Fruit fly (Drosophila melanogaster) whole organism, embryonic: ENCODE measurements around the gene prt.

Experiments
- Atf6 ChIP-seq: fragments of 200-800 bp; sonication (Bioruptor generic); IDR thresholded peaks from 2 replicates; pipeline ENCODE4 v1.3.6; 2022; ENCODE audit warnings: missing biosample characterization, missing genetic modification characterization
- B-H1 ChIP-seq: fragments of 200-800 bp; sonication (Bioruptor generic); IDR thresholded peaks from 3 replicates; pipeline ENCODE4 v1.3.6; 2022; ENCODE audit warnings: missing biosample characterization, missing genetic modification characterization
- CG10267 ChIP-seq: fragments of 200-800 bp; sonication (Bioruptor generic); optimal IDR thresholded peaks from 2 replicates; lab custom pipeline; 2018; ENCODE audit warnings: missing biosample characterization, mild to moderate bottlenecking, missing genetic modification characterization, moderate library complexity
- CG10431 ChIP-seq: fragments of 200-800 bp; sonication (Bioruptor generic); optimal IDR thresholded peaks from 3 replicates; lab custom pipeline; 2018; ENCODE audit warnings: missing biosample characterization, mild to moderate bottlenecking, missing genetic modification characterization
- CG11093 ChIP-seq: fragments of 200-800 bp; sonication (Bioruptor generic); IDR thresholded peaks from 3 replicates; pipeline ENCODE4 v1.3.6; 2022; ENCODE audit warnings: missing biosample characterization, missing genetic modification characterization
- CG11247 ChIP-seq: fragments of 200-800 bp; sonication (Bioruptor generic); IDR thresholded peaks from 2 replicates; pipeline ENCODE4 v1.3.6; 2022; ENCODE audit warnings: missing biosample characterization, missing genetic modification characterization
- CG11560 ChIP-seq: fragments of 200-800 bp; sonication (Bioruptor generic); IDR thresholded peaks from 3 replicates; pipeline ENCODE4 v1.3.6; 2022; ENCODE audit warnings: missing biosample characterization, missing genetic modification characterization
- CG11723 ChIP-seq: fragments of 200-800 bp; sonication (Bioruptor generic); optimal IDR thresholded peaks from 2 replicates; lab custom pipeline; 2017; ENCODE audit warnings: missing biosample characterization, mild to moderate bottlenecking, missing genetic modification characterization
- CG1233 ChIP-seq: fragments of 200-800 bp; sonication (Bioruptor generic); optimal IDR thresholded peaks from 4 replicates; lab custom pipeline; 2018; ENCODE audit warnings: missing biosample characterization, mild to moderate bottlenecking, missing genetic modification characterization
- CG15514 ChIP-seq: fragments of 200-800 bp; sonication (Bioruptor generic); optimal IDR thresholded peaks from 3 replicates; lab custom pipeline; 2017; ENCODE audit warnings: missing biosample characterization, missing genetic modification characterization, mild to moderate bottlenecking, moderate library complexity, missing genetic modification reagents
- CG1602 ChIP-seq: fragments of 200-800 bp; sonication (Bioruptor generic); optimal IDR thresholded peaks from 3 replicates; lab custom pipeline; 2016; ENCODE audit warnings: missing biosample characterization, missing genetic modification characterization
- CG16779 ChIP-seq: fragments of 200-800 bp; sonication (Bioruptor generic); IDR thresholded peaks from 2 replicates; pipeline ENCODE4 v1.3.6; 2022; ENCODE audit warnings: missing biosample characterization, missing genetic modification characterization
- CG2120 ChIP-seq: fragments of 200-800 bp; sonication (Bioruptor generic); optimal IDR thresholded peaks from 3 replicates; lab custom pipeline; 2016; ENCODE audit warnings: missing biosample characterization, missing genetic modification characterization
- CG2712 ChIP-seq: fragments of 200-800 bp; optimal IDR thresholded peaks from 3 replicates; lab custom pipeline; 2019; ENCODE audit warnings: missing biosample characterization, mild to moderate bottlenecking, missing genetic modification characterization, moderate library complexity
- CG4424 ChIP-seq: fragments of 200-800 bp; sonication (Bioruptor generic); optimal IDR thresholded peaks from 3 replicates; lab custom pipeline; 2016; ENCODE audit warnings: missing biosample characterization, missing genetic modification characterization
- CG6254 ChIP-seq: fragments of 200-800 bp; sonication (Bioruptor generic); optimal IDR thresholded peaks from 3 replicates; lab custom pipeline; 2017; ENCODE audit warnings: mild to moderate bottlenecking, missing biosample characterization, missing genetic modification reagents, missing genetic modification characterization
- CG6791 ChIP-seq: fragments of 200-800 bp; sonication (Bioruptor generic); IDR thresholded peaks from 3 replicates; pipeline ENCODE4 v1.3.6; 2022; ENCODE audit warnings: missing biosample characterization, missing genetic modification characterization; ENCODE audit not compliant: partially characterized antibody
- CG7839 ChIP-seq: fragments of 200-800 bp; sonication (Bioruptor generic); optimal IDR thresholded peaks from 3 replicates; lab custom pipeline; 2018; ENCODE audit warnings: missing biosample characterization, mild to moderate bottlenecking, missing genetic modification characterization, moderate library complexity
- CG8281 ChIP-seq: fragments of 200-800 bp; sonication (Bioruptor generic); optimal IDR thresholded peaks from 2 replicates; lab custom pipeline; 2018; ENCODE audit warnings: missing biosample characterization, mild to moderate bottlenecking, missing genetic modification characterization, moderate library complexity
- E2f1 ChIP-seq: fragments of 200-800 bp; sonication (Bioruptor generic); IDR thresholded peaks from 2 replicates; pipeline ENCODE4 v1.3.6; 2022; ENCODE audit warnings: missing biosample characterization, missing genetic modification characterization
- Eip74EF ChIP-seq, 2 experiments: fragments of 200-800 bp in 1 of 2; fragments of >200 bp in 1 of 2; sonication (Bioruptor generic) in 1 of 2; optimal IDR thresholded peaks; 2 replicates each; lab custom pipeline; 2017 to 2019; ENCODE audit warnings: missing biosample characterization in 2 of 2, missing genetic modification characterization in 2 of 2, mild to moderate bottlenecking in 1 of 2, moderate library complexity in 1 of 2
- Fer3 ChIP-seq: fragments of 200-800 bp; sonication (Bioruptor generic); optimal IDR thresholded peaks from 2 replicates; lab custom pipeline; 2018; ENCODE audit warnings: missing biosample characterization, mild to moderate bottlenecking, missing genetic modification characterization, moderate library complexity
- Hmr ChIP-seq: fragments of 200-800 bp; sonication (Bioruptor generic); optimal IDR thresholded peaks from 3 replicates; lab custom pipeline; 2017; ENCODE audit warnings: mild to moderate bottlenecking, missing biosample characterization, missing genetic modification reagents, missing genetic modification characterization
- MESR4 ChIP-seq: fragments of 200-800 bp; sonication (Bioruptor generic); optimal IDR thresholded peaks from 2 replicates; lab custom pipeline; 2018; ENCODE audit warnings: missing biosample characterization, mild to moderate bottlenecking, missing genetic modification characterization, moderate library complexity
- NC2β ChIP-seq: fragments of 200-800 bp; sonication (Bioruptor generic); optimal IDR thresholded peaks from 2 replicates; lab custom pipeline; 2016; ENCODE audit warnings: missing biosample characterization, missing genetic modification characterization
- Ravus ChIP-seq: fragments of 200-800 bp; sonication (Bioruptor generic); IDR thresholded peaks from 2 replicates; pipeline ENCODE4 v1.3.6; 2022; ENCODE audit warnings: missing biosample characterization, missing genetic modification characterization
- Rx ChIP-seq: fragments of 200-800 bp; sonication (Bioruptor generic); IDR thresholded peaks from 2 replicates; pipeline ENCODE4 v1.3.6; 2022; ENCODE audit warnings: missing biosample characterization, missing genetic modification characterization
- Side ChIP-seq: fragments of 200-800 bp; sonication (Bioruptor generic); optimal IDR thresholded peaks from 2 replicates; lab custom pipeline; 2016; ENCODE audit warnings: missing biosample characterization, missing genetic modification characterization
- aop ChIP-seq: fragments of 200-800 bp; sonication (Bioruptor generic); IDR thresholded peaks from 2 replicates; pipeline ENCODE4 v1.3.6; 2022; ENCODE audit warnings: missing biosample characterization, missing genetic modification characterization
- ase ChIP-seq: fragments of 200-800 bp; sonication (Bioruptor generic); IDR thresholded peaks from 3 replicates; pipeline ENCODE4 v1.3.6; 2022; ENCODE audit warnings: missing biosample characterization, missing genetic modification characterization
- bowl ChIP-seq: fragments of 200-800 bp; sonication (Bioruptor generic); IDR thresholded peaks from 2 replicates; pipeline ENCODE4 v1.3.6; 2022; ENCODE audit warnings: missing biosample characterization, missing genetic modification characterization
- dm ChIP-seq: fragments of 200-800 bp; sonication (Bioruptor generic); optimal IDR thresholded peaks from 3 replicates; lab custom pipeline; 2016; ENCODE audit warnings: missing biosample characterization, missing genetic modification characterization
- eve ChIP-seq, 2 experiments: fragments of >200 bp; optimal IDR thresholded peaks; 2 replicates each; lab custom pipeline; 2017; ENCODE audit warnings: missing biosample characterization in 2 of 2, missing genetic modification characterization in 2 of 2
- fd64A ChIP-seq: fragments of 200-800 bp; sonication (Bioruptor generic); optimal IDR thresholded peaks from 3 replicates; lab custom pipeline; 2018; ENCODE audit warnings: missing biosample characterization, mild to moderate bottlenecking, missing genetic modification characterization
- fd96Cb ChIP-seq: fragments of 200-800 bp; sonication (Bioruptor generic); optimal IDR thresholded peaks from 2 replicates; lab custom pipeline; 2018; ENCODE audit warnings: missing biosample characterization, mild to moderate bottlenecking, missing genetic modification characterization, moderate library complexity
- gcm ChIP-seq: fragments of 200-800 bp; sonication (Bioruptor generic); optimal IDR thresholded peaks from 2 replicates; lab custom pipeline; 2019; ENCODE audit warnings: missing biosample characterization, mild to moderate bottlenecking, missing genetic modification characterization, moderate library complexity
- gro ChIP-seq: fragments of 200-800 bp; sonication (Bioruptor generic); optimal IDR thresholded peaks from 2 replicates; lab custom pipeline; 2016; ENCODE audit warnings: missing biosample characterization, missing genetic modification characterization
- hth ChIP-seq: fragments of >200 bp; optimal IDR thresholded peaks from 2 replicates; lab custom pipeline; 2017; ENCODE audit warnings: inconsistent platforms
- knrl ChIP-seq: fragments of 200-800 bp; sonication (Bioruptor generic); IDR thresholded peaks from 3 replicates; pipeline ENCODE4 v1.3.6; 2022; ENCODE audit warnings: missing biosample characterization, missing genetic modification characterization; ENCODE audit not compliant: partially characterized antibody
- lov ChIP-seq, 2 experiments: fragments of 200-800 bp in 1 of 2; fragments of >200 bp in 1 of 2; sonication (Bioruptor generic) in 1 of 2; IDR thresholded peaks in 1 of 2; optimal IDR thresholded peaks in 1 of 2; 2 replicates in 1 of 2; 3 replicates in 1 of 2; pipeline versions ENCODE4 v1.3.6 to Lab custom; 2017 to 2022; ENCODE audit warnings: missing biosample characterization in 1 of 2, missing genetic modification characterization in 1 of 2
- nerfin-2 ChIP-seq: fragments of 200-800 bp; sonication (Bioruptor generic); IDR thresholded peaks from 2 replicates; pipeline ENCODE4 v1.3.6; 2022; ENCODE audit warnings: missing biosample characterization, missing genetic modification characterization; ENCODE audit not compliant: partially characterized antibody
- pho ChIP-seq: fragments of 200-800 bp; sonication (Bioruptor generic); optimal IDR thresholded peaks from 2 replicates; lab custom pipeline; 2016; ENCODE audit warnings: missing biosample characterization, missing genetic modification characterization
- sens ChIP-seq: fragments of 200-800 bp; sonication (Bioruptor generic); peaks from one replicate; lab custom pipeline; 2016; ENCODE audit warnings: missing biosample characterization, missing genetic modification characterization
- sna ChIP-seq: fragments of 200-800 bp; sonication (Bioruptor generic); IDR thresholded peaks from 2 replicates; pipeline ENCODE4 v1.3.6; 2022; ENCODE audit warnings: missing biosample characterization, missing genetic modification characterization; ENCODE audit not compliant: partially characterized antibody
- sob ChIP-seq: fragments of 200-800 bp; sonication (Bioruptor generic); IDR thresholded peaks from 2 replicates; pipeline ENCODE4 v1.3.6; 2022; ENCODE audit warnings: missing biosample characterization, missing genetic modification characterization
- tio ChIP-seq: fragments of 200-800 bp; sonication (Bioruptor generic); optimal IDR thresholded peaks from 2 replicates; lab custom pipeline; 2017; ENCODE audit warnings: missing biosample characterization, missing genetic modification characterization, inconsistent platforms
- trem ChIP-seq: fragments of 200-800 bp; optimal IDR thresholded peaks from 3 replicates; lab custom pipeline; 2019; ENCODE audit warnings: missing biosample characterization, mild to moderate bottlenecking, missing genetic modification characterization, moderate library complexity
- zen2 ChIP-seq: fragments of 200-800 bp; sonication (Bioruptor generic); IDR thresholded peaks from 3 replicates; pipeline ENCODE4 v1.3.6; 2022; ENCODE audit warnings: missing biosample characterization, missing genetic modification characterization; ENCODE audit not compliant: partially characterized antibody

The prt gene

DNA sequence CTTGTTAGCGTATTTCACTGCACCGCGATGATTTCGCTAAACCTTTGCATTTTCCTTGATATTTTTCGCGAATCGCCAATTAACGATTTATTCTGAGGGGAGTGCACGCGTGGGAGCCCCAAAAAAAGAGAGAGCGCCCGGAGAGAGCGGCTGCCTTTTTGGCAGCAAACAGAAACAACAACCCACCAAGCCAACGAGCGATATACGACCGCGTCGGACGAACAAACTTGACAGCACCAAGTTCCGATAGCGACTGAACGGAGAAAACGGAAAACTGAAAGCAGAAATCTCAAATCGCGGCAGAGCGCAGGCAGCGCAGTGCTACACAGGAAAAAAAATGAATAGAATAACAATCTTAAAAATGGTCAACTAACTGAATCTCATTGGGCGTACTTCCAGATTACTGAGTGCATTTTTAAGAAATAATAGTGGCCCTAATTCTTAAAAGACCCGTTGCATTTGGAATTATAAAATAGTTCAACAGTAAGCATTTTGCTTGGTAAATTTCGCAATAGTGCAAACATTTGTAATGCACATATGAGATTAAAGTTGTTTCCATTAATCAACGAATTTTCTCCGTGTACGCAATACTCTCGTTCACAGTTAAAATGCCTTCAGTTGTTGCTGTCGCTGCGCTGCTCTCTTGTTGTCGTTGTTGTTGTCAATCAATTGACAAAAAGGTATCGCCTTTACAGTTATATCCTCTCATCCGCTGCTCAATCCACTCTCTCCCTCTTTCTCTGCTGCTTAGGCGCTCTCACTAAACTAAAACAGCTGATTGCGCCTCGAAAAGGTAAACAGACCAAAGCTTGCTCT, 29.2 kb downstream of the prt start, which contains the start of gene CG31145 (continued):
- no peak for TF ChIP-seq CG6791 (GFP tag; lab: Robert Waterston, UW)
- TF ChIP-seq CG2120 (GFP tag; lab: Kevin White, UChicago): peak; percentile 100
- TF ChIP-seq sna (GFP tag; lab: Robert Waterston, UW): no peak
- TF ChIP-seq CG10267 (tag; lab: Kevin White, UChicago): peak; percentile 96
- TF ChIP-seq NC2β: peak; percentile 99
- peak; percentile 96 for TF ChIP-seq CG10431 (GFP tag; lab: Kevin White, UChicago)
- TF ChIP-seq Ravus (GFP tag; lab: Robert Waterston, UW): peak; percentile 98
- peak; percentile 99 for TF ChIP-seq CG2712 (tag; lab: Kevin White, UChicago)
- TF ChIP-seq CG16779 (GFP tag; lab: Robert Waterston, UW): peak; percentile 96
- peak; percentile 100 for TF ChIP-seq Atf6
- TF ChIP-seq CG11247: peak; percentile 98
- peak; percentile 99 for TF ChIP-seq CG1233 (GFP tag; lab: Kevin White, UChicago)
- TF ChIP-seq sob (GFP tag; lab: Robert Waterston, UW): peak; percentile 99
- TF ChIP-seq B-H1 (GFP tag; lab: Robert Waterston, UW): peak; percentile 99
- TF ChIP-seq CG11560 (tag; lab: Robert Waterston, UW): peak; percentile 94
- peak; percentile 95 for TF ChIP-seq CG8281
- TF ChIP-seq E2f1 (GFP tag; lab: Robert Waterston, UW): peak; percentile 99
- peak; percentile 97 for TF ChIP-seq CG6254 (GFP tag; lab: Kevin White, UChicago)
- TF ChIP-seq bowl (GFP tag; lab: Robert Waterston, UW): peak; percentile 95
- peak; percentile 96 for TF ChIP-seq CG15514
- peak; percentile 37; the same call in 1 of the 3 replicates for TF ChIP-seq knrl (GFP tag; lab: Robert Waterston, UW)
- TF ChIP-seq fd64A (GFP tag; lab: Kevin White, UChicago): peak; percentile 98
- no peak for TF ChIP-seq nerfin-2 (GFP tag; lab: Robert Waterston, UW)
- TF ChIP-seq ase (GFP tag; lab: Robert Waterston, UW): peak; percentile 98
- peak; percentile 100 for TF ChIP-seq CG7839 (tag; lab: Kevin White, UChicago)
- TF ChIP-seq hth: no peak
- peak; percentile 100 for TF ChIP-seq Hmr (GFP tag; lab: Kevin White, UChicago)
- peak; percentile 86 for TF ChIP-seq aop
- peak; percentile 97 for TF ChIP-seq trem (tag; lab: Kevin White, UChicago)
- TF ChIP-seq Rx (GFP tag; lab: Robert Waterston, UW): peak; percentile 98
- TF ChIP-seq CG1602: peak; percentile 99
- peak; percentile 100 for TF ChIP-seq pho (GFP tag; lab: Kevin White, UChicago)
- TF ChIP-seq sens (GFP tag; lab: Kevin White, UChicago): peak; percentile 100
- no peak for TF ChIP-seq zen2 (GFP tag; lab: Robert Waterston, UW)
- peak; percentile 99 for TF ChIP-seq gcm (GFP tag; lab: Kevin White, UChicago)
- TF ChIP-seq gro: peak; percentile 100
- peak; percentile 99 for TF ChIP-seq dm (GFP tag; lab: Kevin White, UChicago)
- TF ChIP-seq tio (GFP tag; lab: Kevin White, UChicago): peak; percentile 100
- TF ChIP-seq CG4424: peak; percentile 100
- TF ChIP-seq Side (GFP tag; lab: Kevin White, UChicago): peak; percentile 100
- TF ChIP-seq lov (optimal IDR thresholded peaks at IDR 0.05; lab: Kevin White, UChicago): no peak
- TF ChIP-seq lov (GFP tag; IDR thresholded peaks at IDR 0.05; lab: Robert Waterston, UW): peak; percentile 94
- peak; percentile 99 for TF ChIP-seq Fer3 (tag; lab: Kevin White, UChicago)
- peak in 1 of 2 experiments; percentile 100 for TF ChIP-seq eve (GFP tag; optimal IDR thresholded peaks at IDR 0.05; lab: Kevin White, UChicago)
- TF ChIP-seq CG11093 (GFP tag; lab: Robert Waterston, UW): peak; percentile 99
- TF ChIP-seq fd96Cb (tag; lab: Kevin White, UChicago): peak; percentile 100
- peak in 1 of 2 experiments; percentile 100 for TF ChIP-seq Eip74EF (GFP tag; optimal IDR thresholded peaks at IDR 0.05; lab: Kevin White, UChicago)
- TF ChIP-seq MESR4: peak; percentile 73
- TF ChIP-seq CG11723 (GFP tag; lab: Kevin White, UChicago): peak; percentile 100
